Worm (Caenorhabditis elegans) whole organism, mixed stage, embryonic: ENCODE results near the gene sdz-27.

Experiments used
- M03D4.4 ChIP-seq: sonication (generic microtip); optimal IDR thresholded peaks from 2 replicates; lab custom pipeline; 2017; ENCODE audit warnings: mild to moderate bottlenecking, missing genetic modification characterization, missing compliant biosample characterization
- bed-3 ChIP-seq: fragments of 200-800 bp; sonication (Bioruptor generic); optimal IDR thresholded peaks from 3 replicates; lab custom pipeline; 2018; ENCODE audit warnings: mild to moderate bottlenecking, missing genetic modification characterization, moderate library complexity, missing compliant biosample characterization
- blmp-1 ChIP-seq: fragments of 150-350 bp; optimal IDR thresholded peaks from 2 replicates; lab custom pipeline; 2014; ENCODE audit warnings: missing biosample characterization, missing genetic modification characterization
- ceh-39 ChIP-seq: fragments of 150-350 bp; optimal IDR thresholded peaks from 2 replicates; lab custom pipeline; 2014; ENCODE audit warnings: missing biosample characterization, missing genetic modification characterization
- ceh-43 ChIP-seq: fragments of 200-800 bp; sonication (Bioruptor generic); optimal IDR thresholded peaks from 2 replicates; lab custom pipeline; 2018; ENCODE audit warnings: mild to moderate bottlenecking, missing genetic modification characterization, moderate library complexity, missing compliant biosample characterization
- ceh-83 ChIP-seq: fragments of 200-800 bp; sonication (Bioruptor generic); optimal IDR thresholded peaks from 2 replicates; lab custom pipeline; 2018; ENCODE audit warnings: mild to moderate bottlenecking, missing genetic modification characterization, missing compliant biosample characterization
- ces-1 ChIP-seq: fragments of 150-350 bp; optimal IDR thresholded peaks from 2 replicates; lab custom pipeline; 2014; ENCODE audit warnings: missing biosample characterization, missing genetic modification reagents, missing genetic modification characterization
- cnd-1 ChIP-seq: fragments of 200-800 bp; sonication (Bioruptor generic); optimal IDR thresholded peaks from 2 replicates; lab custom pipeline; 2018; ENCODE audit warnings: mild to moderate bottlenecking, missing genetic modification characterization, missing compliant biosample characterization
- elt-1 ChIP-seq: sonication (generic microtip); optimal IDR thresholded peaks from 2 replicates; lab custom pipeline; 2017; ENCODE audit warnings: missing genetic modification characterization, mild to moderate bottlenecking, missing compliant biosample characterization, antibody characterized with exemption, moderate library complexity, borderline replicate concordance; ENCODE audit not compliant: insufficient read depth
- flh-1 ChIP-seq: fragments of 200-800 bp; sonication (Bioruptor generic); optimal IDR thresholded peaks from 2 replicates; lab custom pipeline; 2018; ENCODE audit warnings: mild to moderate bottlenecking, missing genetic modification characterization, moderate library complexity, missing compliant biosample characterization
- lin-13 ChIP-seq: fragments of 150-350 bp; optimal IDR thresholded peaks from 2 replicates; lab custom pipeline; 2014; ENCODE audit warnings: missing biosample characterization, missing genetic modification characterization
- lin-32 ChIP-seq: fragments of 200-800 bp; sonication (Bioruptor generic); optimal IDR thresholded peaks from 2 replicates; lab custom pipeline; 2018; ENCODE audit warnings: mild to moderate bottlenecking, missing genetic modification characterization, missing compliant biosample characterization
- lsy-2 ChIP-seq: fragments of 150-350 bp; optimal IDR thresholded peaks from 2 replicates; lab custom pipeline; 2014; ENCODE audit warnings: missing biosample characterization, missing genetic modification characterization
- mab-5 ChIP-seq: fragments of 150-350 bp; optimal IDR thresholded peaks from 2 replicates; lab custom pipeline; 2014; ENCODE audit warnings: missing biosample characterization, missing genetic modification characterization
- mep-1 ChIP-seq: fragments of 150-350 bp; optimal IDR thresholded peaks from 2 replicates; lab custom pipeline; 2017; ENCODE audit warnings: missing biosample characterization, missing genetic modification reagents, missing genetic modification characterization, inconsistent platforms
- mls-2 ChIP-seq: sonication (generic microtip); optimal IDR thresholded peaks from 2 replicates; lab custom pipeline; 2016; ENCODE audit warnings: mild to moderate bottlenecking, missing genetic modification characterization, moderate library complexity, missing compliant biosample characterization
- nhr-12 ChIP-seq: fragments of 150-350 bp; optimal IDR thresholded peaks from 2 replicates; lab custom pipeline; 2014; ENCODE audit warnings: missing biosample characterization, missing genetic modification characterization
- nhr-2 ChIP-seq: fragments of 150-350 bp; optimal IDR thresholded peaks from 2 replicates; lab custom pipeline; 2014; ENCODE audit warnings: missing biosample characterization, missing genetic modification characterization
- nhr-237 ChIP-seq: fragments of 150-350 bp; optimal IDR thresholded peaks from 2 replicates; lab custom pipeline; 2014; ENCODE audit warnings: missing biosample characterization, missing genetic modification characterization
- nhr-28 ChIP-seq: fragments of 150-350 bp; optimal IDR thresholded peaks from 2 replicates; lab custom pipeline; 2014; ENCODE audit warnings: missing biosample characterization, missing genetic modification characterization
- nhr-76 ChIP-seq: sonication (generic microtip); optimal IDR thresholded peaks from 2 replicates; lab custom pipeline; 2017; ENCODE audit warnings: missing biosample characterization, missing genetic modification characterization
- pha-4 ChIP-seq: fragments of 150-350 bp; optimal IDR thresholded peaks from 2 replicates; lab custom pipeline; 2018; ENCODE audit warnings: missing biosample characterization, missing genetic modification reagents, missing genetic modification characterization
- sem-2 ChIP-seq: fragments of 200-800 bp; sonication (Bioruptor generic); optimal IDR thresholded peaks from 2 replicates; lab custom pipeline; 2018; ENCODE audit warnings: mild to moderate bottlenecking, missing genetic modification characterization, missing compliant biosample characterization
- snpc-4 ChIP-seq: fragments of 150-350 bp; optimal IDR thresholded peaks from 2 replicates; lab custom pipeline; 2014; ENCODE audit warnings: missing biosample characterization, missing genetic modification characterization
- sptf-1 ChIP-seq: sonication (generic microtip); optimal IDR thresholded peaks from 2 replicates; lab custom pipeline; 2017; ENCODE audit warnings: mild to moderate bottlenecking, missing genetic modification characterization, moderate library complexity, missing compliant biosample characterization
- tbx-8 ChIP-seq: fragments of 200-800 bp; sonication (Bioruptor generic); optimal IDR thresholded peaks from 2 replicates; lab custom pipeline; 2018; ENCODE audit warnings: mild to moderate bottlenecking, missing genetic modification characterization, moderate library complexity, missing compliant biosample characterization
- unc-120 ChIP-seq: sonication (generic microtip); optimal IDR thresholded peaks from 2 replicates; lab custom pipeline; 2017; ENCODE audit warnings: missing genetic modification characterization, missing compliant biosample characterization; ENCODE audit not compliant: poor library complexity, severe bottlenecking
- unc-39 ChIP-seq: fragments of 150-350 bp; optimal IDR thresholded peaks from 2 replicates; lab custom pipeline; 2014; ENCODE audit warnings: missing biosample characterization, missing genetic modification characterization
- unc-62 ChIP-seq: fragments of 150-350 bp; optimal IDR thresholded peaks from 2 replicates; lab custom pipeline; 2014; ENCODE audit warnings: missing biosample characterization, missing genetic modification reagents, missing genetic modification characterization
- zip-8 ChIP-seq: fragments of 150-350 bp; optimal IDR thresholded peaks from 2 replicates; lab custom pipeline; 2014; ENCODE audit warnings: missing biosample characterization, missing genetic modification characterization

Gene sdz-27

ce11 chrIV:11186729-11187128 lies at the start of gene sdz-27:
Gene sdz-27, plus strand, starts transcription at chrIV:11187029.
- no peak for TF ChIP-seq sptf-1 (tag; lab: Kevin White, UChicago)
- no peak for TF ChIP-seq elt-1 (tag; lab: Kevin White, UChicago)
- no peak for TF ChIP-seq unc-62 (GFP tag; lab: Kevin White, UChicago)
- no peak for TF ChIP-seq zip-8 (tag; lab: Kevin White, UChicago)
- no peak for TF ChIP-seq cnd-1 (tag; lab: Kevin White, UChicago)
- TF ChIP-seq M03D4.4 (tag; lab: Kevin White, UChicago): no peak
- TF ChIP-seq pha-4: no peak
- no peak for TF ChIP-seq ces-1
- TF ChIP-seq mab-5 (tag; lab: Kevin White, UChicago): no peak
- TF ChIP-seq mep-1 (tag; lab: Kevin White, UChicago): no peak
- no peak for TF ChIP-seq flh-1
- no peak for TF ChIP-seq blmp-1 (tag; lab: Kevin White, UChicago)
- TF ChIP-seq bed-3 (GFP tag; lab: Kevin White, UChicago): no peak
- TF ChIP-seq nhr-2 (tag; lab: Kevin White, UChicago): no peak
- no peak for TF ChIP-seq nhr-76 (tag; lab: Kevin White, UChicago)
- no peak for TF ChIP-seq ceh-83 (GFP tag; lab: Kevin White, UChicago)
- TF ChIP-seq unc-120: no peak
- TF ChIP-seq mls-2: no peak
- no peak for TF ChIP-seq nhr-28 (tag; lab: Kevin White, UChicago)
- TF ChIP-seq unc-39 (tag; lab: Kevin White, UChicago): no peak

- TF ChIP-seq nhr-237 (tag; lab: Kevin White, UChicago) (peak; percentile 27), ceh-43 (GFP tag; lab: Kevin White, UChicago) (no peak), M03D4.4 (tag; lab: Kevin White, UChicago) (no peak), nhr-76 (tag; lab: Kevin White, UChicago) (no peak), pha-4 (peak; percentile 26), lsy-2 (tag; lab: Kevin White, UChicago) (peak; percentile 65), unc-39 (tag; lab: Kevin White, UChicago) (peak; percentile 64), sptf-1 (tag; lab: Kevin White, UChicago) (no peak), elt-1 (tag; lab: Kevin White, UChicago) (no peak), ces-1 (peak; percentile 89), sem-2 (GFP tag; lab: Kevin White, UChicago) (no peak), lin-13 (no peak), unc-62 (GFP tag; lab: Kevin White, UChicago) (no peak), lin-32 (GFP tag; lab: Kevin White, UChicago) (no peak), mep-1 (tag; lab: Kevin White, UChicago) (peak; percentile 32), mls-2 (no peak)
Observed at ce11 chrIV:11142314-11143227, 44.3 kb upstream of the sdz-27 start, which contains the start of gene skih-2. Gene skih-2, minus strand, starts transcription at chrIV:11142364.

ce11 chrIV:11143228-11143444 lies 43.7 kb upstream of the sdz-27 start, which contains the start of gene F01G4.4:
Gene F01G4.4, plus strand, starts transcription at chrIV:11143345.
- TF ChIP-seq sem-2 (GFP tag; lab: Kevin White, UChicago) (no peak), sptf-1 (tag; lab: Kevin White, UChicago) (no peak), unc-120 (no peak)

- TF ChIP-seq mep-1 (tag; lab: Kevin White, UChicago): no peak
- no peak for TF ChIP-seq tbx-8 (GFP tag; lab: Kevin White, UChicago)
- TF ChIP-seq mls-2: no peak
- no peak for TF ChIP-seq sem-2 (GFP tag; lab: Kevin White, UChicago)
- no peak for TF ChIP-seq blmp-1 (tag; lab: Kevin White, UChicago)
- no peak for TF ChIP-seq unc-39 (tag; lab: Kevin White, UChicago)
- no peak for TF ChIP-seq ceh-39 (tag; lab: Kevin White, UChicago)
- TF ChIP-seq unc-120: no peak
- TF ChIP-seq nhr-237 (tag; lab: Kevin White, UChicago): no peak
Observed at ce11 chrIV:11145929-11146339, 40.9 kb upstream of the sdz-27 start.

- no peak for TF ChIP-seq nhr-12
- TF ChIP-seq zip-8 (tag; lab: Kevin White, UChicago): no peak
- TF ChIP-seq blmp-1 (tag; lab: Kevin White, UChicago): no peak
- no peak for TF ChIP-seq mls-2
- no peak for TF ChIP-seq sem-2 (GFP tag; lab: Kevin White, UChicago)
- TF ChIP-seq sptf-1 (tag; lab: Kevin White, UChicago): no peak
- no peak for TF ChIP-seq bed-3 (GFP tag; lab: Kevin White, UChicago)
- TF ChIP-seq mep-1 (tag; lab: Kevin White, UChicago): no peak
- TF ChIP-seq lsy-2 (tag; lab: Kevin White, UChicago): no peak
- no peak for TF ChIP-seq flh-1
- no peak for TF ChIP-seq ceh-39 (tag; lab: Kevin White, UChicago)
- no peak for TF ChIP-seq snpc-4 (tag; lab: Kevin White, UChicago)
- no peak for TF ChIP-seq nhr-2 (tag; lab: Kevin White, UChicago)
- no peak for TF ChIP-seq elt-1 (tag; lab: Kevin White, UChicago)
- no peak for TF ChIP-seq tbx-8 (GFP tag; lab: Kevin White, UChicago)
Observed at ce11 chrIV:11146492-11146891, 40.3 kb upstream of the sdz-27 start.
